Fruit fly (Drosophila melanogaster): ENCODE results near the gene CG13895.

CG13895 gene

dm6 chr3L:685441-685804, 22.6 kb downstream of the CG13895 start, which contains the start of gene ebd1 (continued):
- TF ChIP-seq CG4282 (GFP tag; optimal IDR thresholded peaks at IDR 0.05) (no peak), vfl (GFP tag; optimal IDR thresholded peaks at IDR 0.05) (no peak), Tbp (GFP tag; optimal IDR thresholded peaks at IDR 0.05) (no peak), az2 (GFP tag; optimal IDR thresholded peaks at IDR 0.05) (no peak), br (optimal IDR thresholded peaks at IDR 0.05) (no peak), CG17385 (GFP tag; optimal IDR thresholded peaks at IDR 0.05) (no peak), eve (GFP tag; optimal IDR thresholded peaks at IDR 0.05) (no peak), Dp (GFP tag; optimal IDR thresholded peaks at IDR 0.05) (peak; percentile 3), aop (GFP tag; IDR thresholded peaks at IDR 0.05) (peak; percentile 34; the same call in 1 of the 2 replicates), Nf-YA (GFP tag; IDR thresholded peaks at IDR 0.05) (no peak), CG18262 (tag; optimal IDR thresholded peaks at IDR 0.05) (no peak), sob (GFP tag; IDR thresholded peaks at IDR 0.05) (no peak), CG2202 (tag; optimal IDR thresholded peaks at IDR 0.05) (no peak), insv (GFP tag; optimal IDR thresholded peaks at IDR 0.05) (peak in 1 of 2 experiments; percentile 68), CG2889 (GFP tag; IDR thresholded peaks at IDR 0.05) (no peak), Xrp1 (GFP tag; IDR thresholded peaks at IDR 0.05) (no peak), CG8944 (GFP tag; optimal IDR thresholded peaks at IDR 0.05) (no peak), slbo (GFP tag; IDR thresholded peaks at IDR 0.05) (no peak), CG11504 (tag; optimal IDR thresholded peaks at IDR 0.05) (no peak), CG31365 (tag; optimal IDR thresholded peaks at IDR 0.05) (no peak), stc (GFP tag; IDR thresholded peaks at IDR 0.05) (no peak), CG7987 (GFP tag; optimal IDR thresholded peaks at IDR 0.05) (no peak), CG17186 (GFP tag; optimal IDR thresholded peaks at IDR 0.05) (peak; percentile 37), Kr (GFP tag; optimal IDR thresholded peaks at IDR 0.05) (peak; percentile 35), Med (GFP tag) (peak; percentile 76), kni (GFP tag; optimal IDR thresholded peaks at IDR 0.05) (peak; percentile 92), bab2 (GFP tag; optimal IDR thresholded peaks at IDR 0.05) (no peak), ci (GFP tag; IDR thresholded peaks at IDR 0.05) (no peak; the same call in 2 of the 3 replicates), HmgZ (tag; optimal IDR thresholded peaks at IDR 0.05) (no peak), usp (GFP tag; optimal IDR thresholded peaks at IDR 0.05) (no peak), fru (optimal IDR thresholded peaks at IDR 0.05) (no peak), MTF-1 (GFP tag; optimal IDR thresholded peaks at IDR 0.05; ENCODE audit: borderline replicate concordance) (no peak), disco-r (GFP tag; optimal IDR thresholded peaks at IDR 0.05) (no peak), Optix (GFP tag; IDR thresholded peaks at IDR 0.05) (no peak), CG9876 (GFP tag; optimal IDR thresholded peaks at IDR 0.05) (no peak), CG11247 (GFP tag; IDR thresholded peaks at IDR 0.05) (no peak), Oaz (GFP tag; IDR thresholded peaks at IDR 0.05) (no peak), CG14014 (GFP tag; IDR thresholded peaks at IDR 0.05) (no peak), CG2120 (GFP tag; optimal IDR thresholded peaks at IDR 0.05) (no peak), dmrt99B (tag; optimal IDR thresholded peaks at IDR 0.05) (no peak), CG16779 (GFP tag; IDR thresholded peaks at IDR 0.05) (no peak), CG12155 (GFP tag; optimal IDR thresholded peaks at IDR 0.05) (no peak), GATAe (GFP tag; conservative IDR thresholded peaks at IDR 0.05) (0 out of 2 replicates have a peak, but pooled peaks have one; percentile 7), CoRest (tag; optimal IDR thresholded peaks at IDR 0.05) (no peak), HmgD (GFP tag; optimal IDR thresholded peaks at IDR 0.05) (no peak), CG18599 (GFP tag; optimal IDR thresholded peaks at IDR 0.05) (no peak), CG6765 (GFP tag; optimal IDR thresholded peaks at IDR 0.05) (no peak), CG30020 (tag; optimal IDR thresholded peaks at IDR 0.05) (no peak), CG34376 (GFP tag; optimal IDR thresholded peaks at IDR 0.05) (peak; percentile 2), Drgx (GFP tag; IDR thresholded peaks at IDR 0.05) (0 out of 2 replicates have a peak, but pooled peaks have one; percentile 22), Ravus (GFP tag; IDR thresholded peaks at IDR 0.05) (no peak), ssp (GFP tag; IDR thresholded peaks at IDR 0.05) (no peak), CG11456 (GFP tag; IDR thresholded peaks at IDR 0.05) (no peak), jumu (GFP tag; optimal IDR thresholded peaks at IDR 0.05) (no peak)

Measured in whole organism, embryonic.